Worm (Caenorhabditis elegans) whole organism, L3 larva: ENCODE data around the gene ttr-32.

ENCODE experiments used
- elt-1 ChIP-seq: fragments of 150-350 bp; optimal IDR thresholded peaks from 2 replicates; lab custom pipeline; 2014; ENCODE audit warnings: missing biosample characterization, missing genetic modification characterization
- nhr-76 ChIP-seq: fragments of 150-350 bp; sonication (generic microtip); optimal IDR thresholded peaks from 5 replicates; lab custom pipeline; 2014; ENCODE audit warnings: missing biosample characterization, missing genetic modification characterization

DNA sequence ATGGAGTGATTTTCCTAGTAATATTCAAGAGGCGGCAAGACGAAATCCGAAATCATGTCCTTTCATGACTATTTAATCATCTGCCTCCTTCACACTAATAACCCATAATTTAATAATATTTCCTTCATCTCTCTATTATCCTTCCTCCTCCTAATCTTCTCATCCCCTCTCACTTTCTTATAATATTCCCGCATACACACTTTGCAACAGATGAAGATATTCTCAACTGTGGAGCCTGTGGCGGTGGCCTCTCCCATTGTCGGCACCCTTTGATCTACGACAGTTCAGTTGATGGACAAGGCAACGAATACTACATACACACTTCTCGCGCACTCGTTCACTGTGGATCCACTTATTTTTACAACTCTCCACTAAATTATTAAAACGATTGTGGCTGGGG lies 7.6 kb upstream of the ttr-32 start:
- TF ChIP-seq elt-1 (tag; lab: Kevin White, UChicago) (no peak), nhr-76 (tag; lab: Kevin White, UChicago) (no peak)
